Worm (Caenorhabditis elegans) whole organism, young adult: ENCODE results near the gene F16F9.3.
A peak's percentile ranks its signal among the peaks of the same experiment; 100 is the strongest.

ENCODE experiments used
- B0035.1 ChIP-seq: sonication (generic microtip); optimal IDR thresholded peaks from 2 replicates; lab custom pipeline; 2016; ENCODE audit warnings: missing genetic modification characterization, mild to moderate bottlenecking, missing compliant biosample characterization, missing genotype, missing genetic modification reagents
- F49E8.2 ChIP-seq: sonication (generic microtip); optimal IDR thresholded peaks from 3 replicates; lab custom pipeline; 2017; ENCODE audit warnings: missing genetic modification characterization, mild to moderate bottlenecking, missing compliant biosample characterization, antibody characterized with exemption, moderate library complexity; ENCODE audit not compliant: insufficient read depth
- T07F8.4 ChIP-seq: sonication (generic microtip); optimal IDR thresholded peaks from 2 replicates; lab custom pipeline; 2016; ENCODE audit warnings: mild to moderate bottlenecking, missing genetic modification characterization, moderate library complexity, missing compliant biosample characterization
- T26A5.8 ChIP-seq: sonication (generic microtip); optimal IDR thresholded peaks from 2 replicates; lab custom pipeline; 2016; ENCODE audit warnings: missing genetic modification characterization, missing compliant biosample characterization
- Y53F4B.3 ChIP-seq: fragments of 200-800 bp; sonication (Bioruptor generic); IDR thresholded peaks from 2 replicates; pipeline ENCODE4 v1.3.6; 2022; ENCODE audit warnings: missing genetic modification reagents, missing genetic modification characterization, missing compliant biosample characterization
- Y79H2A.3 ChIP-seq: fragments of 200-800 bp; sonication (Bioruptor generic); conservative IDR thresholded peaks from 2 replicates; pipeline ENCODE4 v1.3.6; 2022; ENCODE audit warnings: missing genetic modification reagents, missing genetic modification characterization, missing compliant biosample characterization
- ama-1 ChIP-seq, 3 experiments: fragments of 150-350 bp in 1 of 3; sonication (generic microtip) in 2 of 3; optimal IDR thresholded peaks; 2 replicates each; lab custom pipeline; 2014 to 2018; ENCODE audit warnings: missing biosample characterization in 2 of 3, missing genetic modification characterization in 2 of 3, missing genetic modification reagents in 2 of 3
- aptf-2 ChIP-seq: fragments of 200-800 bp; sonication (Bioruptor generic); conservative IDR thresholded peaks from 2 replicates; pipeline ENCODE4 v1.3.6; 2022; ENCODE audit warnings: missing genetic modification reagents, missing genetic modification characterization, missing compliant biosample characterization
- aptf-3 ChIP-seq: fragments of 200-800 bp; sonication (Bioruptor generic); IDR thresholded peaks from 2 replicates; pipeline ENCODE4 v1.3.6; 2022; ENCODE audit warnings: missing genetic modification characterization, missing compliant biosample characterization
- attf-6 ChIP-seq: fragments of 200-800 bp; sonication (Bioruptor generic); IDR thresholded peaks from 2 replicates; pipeline ENCODE4 v1.3.6; 2022; ENCODE audit warnings: missing genetic modification reagents, missing genetic modification characterization, missing compliant biosample characterization
- bed-2 ChIP-seq: fragments of 200-800 bp; sonication (Bioruptor generic); IDR thresholded peaks from 2 replicates; pipeline ENCODE4 v1.3.6; 2022; ENCODE audit warnings: missing genetic modification reagents, missing genetic modification characterization, missing compliant biosample characterization
- cebp-1 ChIP-seq, 2 experiments: fragments of 200-800 bp in 1 of 2; sonication (Bioruptor generic) in 1 of 2; sonication (generic microtip) in 1 of 2; IDR thresholded peaks in 1 of 2; optimal IDR thresholded peaks in 1 of 2; 2 replicates each; pipeline versions ENCODE4 v1.3.6 to Lab custom; 2017 to 2022; ENCODE audit warnings: missing compliant biosample characterization in 2 of 2, missing genetic modification characterization in 2 of 2, mild to moderate bottlenecking in 1 of 2, missing genetic modification reagents in 1 of 2, moderate library complexity in 1 of 2
- cebp-2 ChIP-seq: fragments of 200-800 bp; sonication (Bioruptor generic); IDR thresholded peaks from 2 replicates; pipeline ENCODE4 v1.3.6; 2022; ENCODE audit warnings: missing genetic modification characterization, missing compliant biosample characterization
- ceh-100 ChIP-seq: fragments of 200-800 bp; sonication (Bioruptor generic); IDR thresholded peaks from 2 replicates; pipeline ENCODE4 v1.3.6; 2022; ENCODE audit warnings: missing genetic modification reagents, missing genetic modification characterization, missing compliant biosample characterization
- ceh-27 ChIP-seq: fragments of 200-800 bp; sonication (Bioruptor generic); optimal IDR thresholded peaks from 2 replicates; lab custom pipeline; 2018; ENCODE audit warnings: mild to moderate bottlenecking, missing genetic modification characterization, moderate library complexity, missing compliant biosample characterization
- ceh-40 ChIP-seq: fragments of 200-800 bp; sonication (Bioruptor generic); IDR thresholded peaks from 2 replicates; pipeline ENCODE4 v1.3.6; 2022; ENCODE audit warnings: missing genetic modification characterization, missing compliant biosample characterization
- chd-7 ChIP-seq: sonication (generic microtip); optimal IDR thresholded peaks from 2 replicates; lab custom pipeline; 2016; ENCODE audit warnings: mild to moderate bottlenecking, missing genetic modification characterization, moderate library complexity, missing compliant biosample characterization
- dox-1 ChIP-seq: fragments of 200-800 bp; sonication (Bioruptor generic); IDR thresholded peaks from 2 replicates; pipeline ENCODE4 v1.3.6; 2022; ENCODE audit warnings: missing genetic modification reagents, missing genetic modification characterization, missing compliant biosample characterization
- hlh-26 ChIP-seq: fragments of 200-800 bp; sonication (Bioruptor generic); conservative IDR thresholded peaks from 2 replicates; pipeline ENCODE4 v1.3.6; 2022; ENCODE audit warnings: missing genetic modification reagents, missing genetic modification characterization, missing compliant biosample characterization
- hsf-1 ChIP-seq: fragments of 200-800 bp; sonication (Bioruptor generic); IDR thresholded peaks from 2 replicates; pipeline ENCODE4 v1.3.6; 2022; ENCODE audit warnings: missing genetic modification reagents, missing genetic modification characterization, missing compliant biosample characterization
- lin-26 ChIP-seq: fragments of 200-800 bp; sonication (Bioruptor generic); IDR thresholded peaks from 2 replicates; pipeline ENCODE4 v1.3.6; 2022; ENCODE audit warnings: missing genetic modification reagents, missing genetic modification characterization, missing compliant biosample characterization
- lin-40 ChIP-seq: sonication (generic microtip); optimal IDR thresholded peaks from 2 replicates; lab custom pipeline; 2016; ENCODE audit warnings: missing genetic modification characterization, mild to moderate bottlenecking, missing compliant biosample characterization, missing genotype, missing genetic modification reagents
- madf-10 ChIP-seq: sonication (generic microtip); optimal IDR thresholded peaks from 2 replicates; lab custom pipeline; 2016; ENCODE audit warnings: mild to moderate bottlenecking, missing genetic modification characterization, missing compliant biosample characterization
- madf-8 ChIP-seq: fragments of 200-800 bp; sonication (Bioruptor generic); conservative IDR thresholded peaks from 2 replicates; pipeline ENCODE4 v1.3.6; 2022; ENCODE audit warnings: missing genetic modification reagents, missing genetic modification characterization, missing compliant biosample characterization
- mcd-1 ChIP-seq: fragments of 200-800 bp; sonication (Bioruptor generic); IDR thresholded peaks from 2 replicates; pipeline ENCODE4 v1.3.6; 2022; ENCODE audit warnings: missing genetic modification reagents, missing genetic modification characterization, missing compliant biosample characterization
- mes-4 ChIP-seq: sonication (generic microtip); optimal IDR thresholded peaks from 2 replicates; lab custom pipeline; 2016; ENCODE audit warnings: missing genotype, missing genetic modification characterization, missing compliant biosample characterization
- mxl-1 ChIP-seq: sonication (generic microtip); optimal IDR thresholded peaks from 2 replicates; lab custom pipeline; 2016; ENCODE audit warnings: missing genetic modification characterization, missing compliant biosample characterization
- nfyb-1 ChIP-seq: fragments of 200-800 bp; sonication (Bioruptor generic); IDR thresholded peaks from 2 replicates; pipeline ENCODE4 v1.3.6; 2022; ENCODE audit warnings: missing genetic modification reagents, missing genetic modification characterization, missing compliant biosample characterization
- nhr-179 ChIP-seq: sonication (generic microtip); optimal IDR thresholded peaks from 2 replicates; lab custom pipeline; 2016; ENCODE audit warnings: mild to moderate bottlenecking, missing genetic modification characterization, missing compliant biosample characterization
- nhr-90 ChIP-seq: sonication (generic microtip); optimal IDR thresholded peaks from 2 replicates; lab custom pipeline; 2016; ENCODE audit warnings: missing genotype, mild to moderate bottlenecking, missing genetic modification characterization, missing compliant biosample characterization
- rcor-1 ChIP-seq: fragments of 200-800 bp; sonication (Bioruptor generic); IDR thresholded peaks from 2 replicates; pipeline ENCODE4 v1.3.6; 2022; ENCODE audit warnings: missing genetic modification reagents, missing genetic modification characterization, missing compliant biosample characterization
- repo-1 ChIP-seq: sonication (generic microtip); optimal IDR thresholded peaks from 2 replicates; lab custom pipeline; 2017; ENCODE audit warnings: mild to moderate bottlenecking, missing genetic modification characterization, missing compliant biosample characterization
- snpc-1.3 ChIP-seq: sonication (generic microtip); optimal IDR thresholded peaks from 2 replicates; lab custom pipeline; 2017; ENCODE audit warnings: missing genetic modification characterization, mild to moderate bottlenecking, missing compliant biosample characterization, antibody characterized with exemption, moderate library complexity, missing genotype, missing genetic modification reagents; ENCODE audit not compliant: insufficient read depth
- snpc-3.4 ChIP-seq: sonication (generic microtip); optimal IDR thresholded peaks from 2 replicates; lab custom pipeline; 2017; ENCODE audit warnings: missing genetic modification characterization, mild to moderate bottlenecking, missing compliant biosample characterization, antibody characterized with exemption, moderate library complexity, missing genotype, missing genetic modification reagents
- somi-1 ChIP-seq: fragments of 200-800 bp; sonication (Bioruptor generic); optimal IDR thresholded peaks from 2 replicates; lab custom pipeline; 2018; ENCODE audit warnings: mild to moderate bottlenecking, missing genetic modification characterization, missing compliant biosample characterization
- tbp1 ChIP-seq: fragments of 200-800 bp; sonication (Bioruptor generic); optimal IDR thresholded peaks from 2 replicates; lab custom pipeline; 2018; ENCODE audit warnings: mild to moderate bottlenecking, missing genetic modification characterization, missing compliant biosample characterization
- unc-130 ChIP-seq: sonication (generic microtip); optimal IDR thresholded peaks from 2 replicates; lab custom pipeline; 2016; ENCODE audit warnings: missing genetic modification reagents, missing genetic modification characterization, missing compliant biosample characterization
- unc-62 ChIP-seq: fragments of 150-350 bp; optimal IDR thresholded peaks from 2 replicates; lab custom pipeline; 2014; ENCODE audit warnings: missing biosample characterization, missing genetic modification reagents, missing genetic modification characterization
- zfh-2 ChIP-seq: fragments of 200-800 bp; sonication (Bioruptor generic); conservative IDR thresholded peaks from 2 replicates; pipeline ENCODE4 v1.3.6; 2022; ENCODE audit warnings: missing genetic modification reagents, missing genetic modification characterization, missing compliant biosample characterization
- zim-3 ChIP-seq: sonication (generic microtip); optimal IDR thresholded peaks from 2 replicates; lab custom pipeline; 2017; ENCODE audit warnings: mild to moderate bottlenecking, missing genetic modification characterization, moderate library complexity, missing compliant biosample characterization
- ztf-26 ChIP-seq: sonication (generic microtip); optimal IDR thresholded peaks from 2 replicates; lab custom pipeline; 2017; ENCODE audit warnings: missing genetic modification characterization, missing compliant biosample characterization
- ztf-6 ChIP-seq: fragments of 200-800 bp; sonication (Bioruptor generic); IDR thresholded peaks from 2 replicates; pipeline ENCODE4 v1.3.6; 2022; ENCODE audit warnings: missing genetic modification reagents, missing genetic modification characterization, missing compliant biosample characterization

The F16F9.3 gene

DNA sequence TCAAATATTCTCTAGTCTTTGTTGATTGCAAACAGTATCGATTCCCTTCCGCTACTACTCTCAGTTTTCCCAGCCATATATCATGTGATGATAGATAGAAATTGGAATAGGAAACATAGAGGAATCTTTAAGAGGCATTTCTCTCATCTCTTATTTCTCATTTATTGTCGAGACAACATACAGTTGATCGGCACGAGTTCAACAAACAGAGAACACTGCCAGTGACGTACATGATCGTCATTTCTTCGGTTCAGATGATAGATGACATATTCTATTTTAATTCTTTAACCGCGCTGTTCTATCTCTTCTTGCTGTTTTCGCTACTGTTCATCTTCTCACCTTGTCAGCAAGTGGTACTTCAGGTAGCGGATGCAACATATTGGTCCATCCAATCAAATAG is 17.7 kb downstream of the F16F9.3 start (continued):
- TF ChIP-seq hlh-26 (GFP tag; lab: Robert Waterston, UW), result no peak
- peak; percentile 70 for TF ChIP-seq lin-40 (tag; lab: Kevin White, UChicago)
- no peak for TF ChIP-seq unc-130 (GFP tag; lab: Kevin White, UChicago)
- TF ChIP-seq madf-10 (tag; lab: Kevin White, UChicago), result no peak
- no peak for TF ChIP-seq nhr-90 (tag; lab: Kevin White, UChicago)
- no peak for TF ChIP-seq B0035.1
- no peak for TF ChIP-seq T26A5.8
- no peak for TF ChIP-seq ceh-40
- TF ChIP-seq ztf-26 (tag; lab: Kevin White, UChicago), result peak; percentile 81
- TF ChIP-seq bed-2 (GFP tag; lab: Robert Waterston, UW), result no peak
- TF ChIP-seq Y53F4B.3, result no peak
- TF ChIP-seq rcor-1 (GFP tag; lab: Robert Waterston, UW), result no peak
- TF ChIP-seq unc-62 (GFP tag; lab: Kevin White, UChicago), result no peak
- no peak for TF ChIP-seq attf-6 (GFP tag; lab: Robert Waterston, UW)
- no peak for TF ChIP-seq Y79H2A.3 (GFP tag; lab: Robert Waterston, UW)
- no peak for TF ChIP-seq zim-3 (tag; lab: Kevin White, UChicago)
- TF ChIP-seq T07F8.4 (tag; lab: Kevin White, UChicago), result no peak

DNA sequence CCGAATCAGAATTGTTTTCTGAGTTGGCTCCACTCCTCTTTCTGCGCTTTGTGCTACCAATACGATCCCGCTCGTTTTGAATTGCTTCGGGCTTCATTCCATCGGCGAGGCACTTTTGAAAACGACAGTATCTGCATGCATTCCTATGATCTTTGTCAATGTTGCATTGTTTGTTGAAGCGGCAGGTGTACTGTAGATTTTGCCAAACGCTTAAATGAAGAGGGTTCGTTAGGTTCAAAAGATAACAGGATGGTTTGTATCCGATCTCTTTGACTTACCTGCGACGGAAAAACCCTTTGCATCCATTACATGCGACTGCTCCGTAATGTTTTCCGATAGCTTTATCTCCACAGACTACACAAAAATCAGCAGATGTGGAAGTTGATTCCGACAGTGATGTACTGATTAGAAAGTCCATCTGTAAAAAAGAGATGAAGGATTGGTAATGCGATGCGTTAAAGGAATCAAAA is 18.4 kb downstream of the F16F9.3 start, which contains the start of gene nhr-14:
Gene nhr-14, minus strand, starts transcription at position 420 of the 470 bp plus-strand sequence.
- no peak for TF ChIP-seq B0035.1
- peak; percentile 13 for TF ChIP-seq ama-1 (optimal IDR thresholded peaks at IDR 0.05; lab: Kevin White, UChicago)
- no peak for TF ChIP-seq ama-1 (GFP tag; optimal IDR thresholded peaks at IDR 0.05; lab: Kevin White, UChicago)
- TF ChIP-seq, all 124 proteins: peak for 1

DNA sequence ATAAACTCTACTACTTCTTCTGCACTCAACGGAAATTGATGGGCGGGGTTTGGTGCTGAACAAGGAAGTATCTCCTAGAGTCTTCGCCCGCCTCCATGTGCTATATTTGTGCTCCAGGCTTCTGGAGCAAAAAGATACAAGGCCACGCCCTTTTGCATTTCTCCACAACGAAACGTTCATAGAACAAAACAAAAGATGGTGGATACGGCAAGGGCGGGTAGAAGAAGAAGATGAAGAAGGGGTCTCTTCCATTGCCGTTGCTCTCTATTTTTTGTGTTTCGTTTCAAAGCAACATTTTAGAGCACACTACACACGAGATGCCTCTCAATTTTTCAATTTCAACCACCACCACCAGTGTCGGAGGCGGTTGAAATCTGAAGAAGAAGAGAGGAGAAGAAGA is 18.9 kb downstream of the F16F9.3 start:
- TF ChIP-seq ceh-27, result peak; percentile 54
- TF ChIP-seq aptf-3 (GFP tag; lab: Robert Waterston, UW), result no peak
- TF ChIP-seq F49E8.2 (tag; lab: Kevin White, UChicago), result no peak
- no peak for TF ChIP-seq madf-8 (GFP tag; lab: Robert Waterston, UW)
- TF ChIP-seq chd-7 (tag; lab: Kevin White, UChicago), result no peak
- no peak for TF ChIP-seq ceh-40
- TF ChIP-seq repo-1, result no peak
- TF ChIP-seq nfyb-1, result no peak
- TF ChIP-seq ceh-100 (GFP tag; lab: Robert Waterston, UW), result no peak
- no peak for TF ChIP-seq mxl-1 (tag; lab: Kevin White, UChicago)
- TF ChIP-seq snpc-1.3, result no peak
- TF ChIP-seq ztf-6 (GFP tag; lab: Robert Waterston, UW), result 0 out of 2 replicates have a peak, but pooled peaks have one; percentile 34
- TF ChIP-seq ztf-26 (tag; lab: Kevin White, UChicago), result peak; percentile 7
- 0 out of 2 replicates have a peak, but pooled peaks have one; percentile 13 for TF ChIP-seq dox-1
- TF ChIP-seq zfh-2, result 0 out of 2 replicates have a peak, but pooled peaks have one; percentile 24
- TF ChIP-seq, all 124 proteins: peak for 5

DNA sequence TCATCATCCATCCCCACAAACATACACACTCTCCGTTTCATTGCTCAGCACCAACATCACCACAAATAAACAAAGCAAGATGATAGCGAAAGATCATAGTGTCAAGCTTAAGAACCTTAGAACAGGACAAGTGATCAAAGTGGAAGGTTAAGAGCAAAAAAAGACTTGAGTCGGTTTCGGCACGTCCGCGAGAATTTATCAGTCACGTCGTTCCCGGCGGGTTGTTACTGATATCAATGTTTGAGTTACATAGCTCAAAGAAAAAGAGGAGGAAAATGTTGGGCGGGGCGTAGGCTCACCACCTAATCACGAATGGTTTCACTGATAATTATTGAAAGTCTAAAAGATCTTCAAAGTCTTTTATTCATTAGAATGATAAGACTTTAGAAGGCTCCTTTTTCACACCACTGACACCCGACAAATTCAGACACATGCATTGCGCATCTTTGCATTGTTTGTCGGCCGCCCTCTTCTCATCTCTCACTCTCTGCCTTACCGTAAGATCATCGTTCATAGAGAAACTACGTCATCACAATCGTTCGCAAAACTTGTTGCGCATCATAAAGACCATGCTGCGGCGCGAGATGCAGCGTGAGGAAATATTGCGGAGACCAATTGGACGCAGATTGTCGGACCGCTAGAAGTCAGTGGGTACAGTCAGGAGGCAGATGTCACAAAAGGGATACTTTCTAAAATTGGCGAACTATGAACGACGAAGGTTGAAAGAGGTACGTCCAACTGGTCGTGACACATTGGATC is 19.8 kb downstream of the F16F9.3 start:
- no peak for TF ChIP-seq mes-4 (tag; lab: Kevin White, UChicago)
- TF ChIP-seq somi-1 (GFP tag; lab: Kevin White, UChicago), result peak; percentile 81
- TF ChIP-seq hsf-1, result no peak
- 0 out of 2 replicates have a peak, but pooled peaks have one; percentile 40 for TF ChIP-seq nfyb-1
- no peak for TF ChIP-seq aptf-2
- no peak for TF ChIP-seq tbp1 (GFP tag; lab: Kevin White, UChicago)
- no peak for TF ChIP-seq cebp-1 (GFP tag; IDR thresholded peaks at IDR 0.05; lab: Robert Waterston, UW)
- peak; percentile 49 for TF ChIP-seq cebp-1 (tag; optimal IDR thresholded peaks at IDR 0.05; lab: Kevin White, UChicago)
- TF ChIP-seq nhr-179 (tag; lab: Kevin White, UChicago), result no peak
- TF ChIP-seq lin-26, result peak; percentile 48; the same call in 1 of the 2 replicates
- 0 out of 2 replicates have a peak, but pooled peaks have one; percentile 18 for TF ChIP-seq mcd-1 (GFP tag; lab: Robert Waterston, UW)
- no peak for TF ChIP-seq cebp-2
- no peak for TF ChIP-seq snpc-3.4 (tag; lab: Kevin White, UChicago)
- TF ChIP-seq ceh-27, result peak; percentile 51
- no peak for TF ChIP-seq ztf-6 (GFP tag; lab: Robert Waterston, UW)
- TF ChIP-seq bed-2 (GFP tag; lab: Robert Waterston, UW), result no peak
